Worm (Caenorhabditis elegans): Measurements from ENCODE around the gene lgc-9.

lgc-9 gene

ce11 chrIV:3442513-3442912 lies 27.0 kb downstream of the lgc-9 start:
- TF ChIP-seq nhr-28 (tag; optimal IDR thresholded peaks at IDR 0.05) = no peak
- no peak for TF ChIP-seq unc-39 (tag; optimal IDR thresholded peaks at IDR 0.05)
- TF ChIP-seq blmp-1 (tag; optimal IDR thresholded peaks at IDR 0.05) = no peak
- no peak for TF ChIP-seq M03D4.4 (tag; optimal IDR thresholded peaks at IDR 0.05)
- TF ChIP-seq ces-1 (GFP tag; optimal IDR thresholded peaks at IDR 0.05) = no peak
- TF ChIP-seq ceh-83 (GFP tag; optimal IDR thresholded peaks at IDR 0.05) = no peak
- no peak for TF ChIP-seq tbx-8 (GFP tag; optimal IDR thresholded peaks at IDR 0.05)
- no peak for TF ChIP-seq elt-3 (tag; optimal IDR thresholded peaks at IDR 0.05)
- TF ChIP-seq nhr-237 (tag; optimal IDR thresholded peaks at IDR 0.05) = no peak
- TF ChIP-seq nhr-12 (tag; optimal IDR thresholded peaks at IDR 0.05) = no peak
- TF ChIP-seq mab-5 (tag; optimal IDR thresholded peaks at IDR 0.05) = no peak
- TF ChIP-seq mep-1 (tag; optimal IDR thresholded peaks at IDR 0.05) = no peak
- TF ChIP-seq snpc-4 (tag; optimal IDR thresholded peaks at IDR 0.05) = no peak
- TF ChIP-seq unc-62 (GFP tag; optimal IDR thresholded peaks at IDR 0.05) = no peak
- no peak for TF ChIP-seq drap-1 (GFP tag; optimal IDR thresholded peaks at IDR 0.05)
- TF ChIP-seq ztf-11 (tag; optimal IDR thresholded peaks at IDR 0.05) = no peak
- TF ChIP-seq lin-13 (tag; optimal IDR thresholded peaks at IDR 0.05) = no peak

ce11 chrIV:3444101-3444500 lies 28.6 kb downstream of the lgc-9 start, which contains the start of gene F09D12.2:
TSS of gene F09D12.2 (minus strand) at chrIV:3444201.
- TF ChIP-seq drap-1 (GFP tag; optimal IDR thresholded peaks at IDR 0.05) (no peak), ceh-43 (GFP tag; optimal IDR thresholded peaks at IDR 0.05) (no peak), mls-2 (tag; optimal IDR thresholded peaks at IDR 0.05) (no peak), snpc-4 (tag; optimal IDR thresholded peaks at IDR 0.05) (no peak), mab-5 (tag; optimal IDR thresholded peaks at IDR 0.05) (no peak)

ce11 chrIV:3444614-3445013 lies 29.1 kb downstream of the lgc-9 start, which contains the start of gene F58E2.5:
TSS of gene F58E2.5 (plus strand) at chrIV:3444914.
- TF ChIP-seq nhr-12 (tag; optimal IDR thresholded peaks at IDR 0.05) (no peak), elt-3 (tag; optimal IDR thresholded peaks at IDR 0.05) (no peak), unc-62 (GFP tag; optimal IDR thresholded peaks at IDR 0.05) (no peak)

- TF ChIP-seq tbx-8 (GFP tag; optimal IDR thresholded peaks at IDR 0.05) = no peak
- no peak for TF ChIP-seq mls-2 (tag; optimal IDR thresholded peaks at IDR 0.05)
- no peak for TF ChIP-seq nhr-76 (tag; optimal IDR thresholded peaks at IDR 0.05)
- TF ChIP-seq lin-32 (GFP tag; optimal IDR thresholded peaks at IDR 0.05) = no peak
- TF ChIP-seq snpc-4 (tag; optimal IDR thresholded peaks at IDR 0.05) = no peak
- TF ChIP-seq nhr-237 (tag; optimal IDR thresholded peaks at IDR 0.05) = no peak
- no peak for TF ChIP-seq zip-8 (tag; optimal IDR thresholded peaks at IDR 0.05)
- no peak for TF ChIP-seq nhr-28 (tag; optimal IDR thresholded peaks at IDR 0.05)
- TF ChIP-seq ceh-43 (GFP tag; optimal IDR thresholded peaks at IDR 0.05) = no peak
- TF ChIP-seq ces-1 (GFP tag; optimal IDR thresholded peaks at IDR 0.05) = no peak
- no peak for TF ChIP-seq hlh-1 (tag; optimal IDR thresholded peaks at IDR 0.05)
- no peak for TF ChIP-seq unc-62 (GFP tag; optimal IDR thresholded peaks at IDR 0.05)
- no peak for TF ChIP-seq elt-1 (tag; optimal IDR thresholded peaks at IDR 0.05; ENCODE audit: borderline replicate concordance, insufficient read depth)
- no peak for TF ChIP-seq pha-4 (tag; optimal IDR thresholded peaks at IDR 0.05)
Measured at ce11 chrIV:3447350-3447749, 31.9 kb downstream of the lgc-9 start.

ce11 chrIV:3452516-3452915 lies 37.0 kb downstream of the lgc-9 start:
- TF ChIP-seq ham-2 (GFP tag; optimal IDR thresholded peaks at IDR 0.05) (no peak), blmp-1 (tag; optimal IDR thresholded peaks at IDR 0.05) (no peak), lin-13 (tag; optimal IDR thresholded peaks at IDR 0.05) (no peak), zip-8 (tag; optimal IDR thresholded peaks at IDR 0.05) (no peak), lsy-2 (tag; optimal IDR thresholded peaks at IDR 0.05) (no peak), flh-1 (GFP tag; optimal IDR thresholded peaks at IDR 0.05) (no peak), ces-1 (GFP tag; optimal IDR thresholded peaks at IDR 0.05) (no peak), bed-3 (GFP tag; optimal IDR thresholded peaks at IDR 0.05) (no peak), elt-3 (tag; optimal IDR thresholded peaks at IDR 0.05) (no peak), unc-120 (tag; optimal IDR thresholded peaks at IDR 0.05; ENCODE audit: poor library complexity, severe bottlenecking) (no peak), mab-5 (tag; optimal IDR thresholded peaks at IDR 0.05) (no peak), mls-2 (tag; optimal IDR thresholded peaks at IDR 0.05) (no peak), nhr-76 (tag; optimal IDR thresholded peaks at IDR 0.05) (no peak), mep-1 (tag; optimal IDR thresholded peaks at IDR 0.05) (no peak), tbx-8 (GFP tag; optimal IDR thresholded peaks at IDR 0.05) (no peak), lin-32 (GFP tag; optimal IDR thresholded peaks at IDR 0.05) (no peak), cnd-1 (tag; optimal IDR thresholded peaks at IDR 0.05) (no peak)

All from whole organism, mixed stage, embryonic.